Worm (Caenorhabditis elegans) whole organism, L4 larva: Measurements from ENCODE around the gene nhr-122.

Source experiments
- D1046.2 ChIP-seq: fragments of 200-800 bp; sonication (Bioruptor generic); IDR thresholded peaks from 2 replicates; pipeline ENCODE4 v1.3.6; 2022; ENCODE audit warnings: missing genetic modification characterization, missing compliant biosample characterization
- F10B5.3 ChIP-seq: sonication (generic microtip); optimal IDR thresholded peaks from 2 replicates; lab custom pipeline; 2016; ENCODE audit warnings: mild to moderate bottlenecking, missing genetic modification characterization, missing compliant biosample characterization
- R02D3.7 ChIP-seq: fragments of 150-350 bp; sonication (generic microtip); optimal IDR thresholded peaks from 3 replicates; lab custom pipeline; 2014; ENCODE audit warnings: missing biosample characterization, missing genetic modification characterization
- Y105C5A.15 ChIP-seq: fragments of 200-800 bp; sonication (Bioruptor generic); IDR thresholded peaks from 2 replicates; pipeline ENCODE4 v1.3.6; 2022; ENCODE audit warnings: missing genetic modification characterization, missing compliant biosample characterization
- Y48G9A.11 ChIP-seq: fragments of 200-800 bp; sonication (Bioruptor generic); IDR thresholded peaks from 2 replicates; pipeline ENCODE4 v1.3.6; 2022; ENCODE audit warnings: missing genetic modification reagents, missing genetic modification characterization, missing compliant biosample characterization
- ZK546.5 ChIP-seq, 2 experiments: sonication (generic microtip); optimal IDR thresholded peaks; 2 replicates each; lab custom pipeline; 2017; ENCODE audit warnings: missing biosample characterization in 2 of 2, missing genetic modification characterization in 2 of 2
- aha-1 ChIP-seq: fragments of 150-350 bp; peaks from one replicate; lab custom pipeline; 2014; ENCODE audit warnings: missing biosample characterization, missing genetic modification characterization
- ama-1 ChIP-seq: fragments of 150-350 bp; optimal IDR thresholded peaks from 2 replicates; lab custom pipeline; 2014; ENCODE audit warnings: inconsistent platforms, mixed read lengths
- attf-4 ChIP-seq: sonication (generic microtip); optimal IDR thresholded peaks from 3 replicates; lab custom pipeline; 2017; ENCODE audit warnings: missing biosample characterization, missing genetic modification characterization
- ceh-20 ChIP-seq: fragments of 200-800 bp; sonication (Bioruptor generic); IDR thresholded peaks from 2 replicates; pipeline ENCODE4 v1.3.6; 2022; ENCODE audit warnings: missing genetic modification reagents, missing genetic modification characterization, missing compliant biosample characterization
- ceh-32 ChIP-seq: sonication (generic microtip); optimal IDR thresholded peaks from 2 replicates; lab custom pipeline; 2016; ENCODE audit warnings: mild to moderate bottlenecking, missing genetic modification characterization, missing compliant biosample characterization; ENCODE audit not compliant: poor library complexity
- daf-16 ChIP-seq, 3 experiments: sonication (generic microtip); optimal IDR thresholded peaks; 2 replicates each; lab custom pipeline; 2016 to 2017; ENCODE audit warnings: missing genetic modification characterization in 3 of 3, missing genetic modification reagents in 3 of 3, mild to moderate bottlenecking in 2 of 3, missing compliant biosample characterization in 2 of 3, missing biosample characterization in 1 of 3, moderate library complexity in 1 of 3
- daf-8 ChIP-seq: fragments of 200-800 bp; sonication (Bioruptor generic); IDR thresholded peaks from 2 replicates; pipeline ENCODE4 v1.3.6; 2022; ENCODE audit warnings: missing genetic modification characterization, missing compliant biosample characterization
- dmd-6 ChIP-seq: fragments of 200-800 bp; sonication (Bioruptor generic); IDR thresholded peaks from 2 replicates; pipeline ENCODE4 v1.3.6; 2022; ENCODE audit warnings: missing genetic modification reagents, missing genetic modification characterization, missing compliant biosample characterization
- dpl-1 ChIP-seq: fragments of 150-350 bp; optimal IDR thresholded peaks from 2 replicates; lab custom pipeline; 2014; ENCODE audit warnings: missing biosample characterization, missing genetic modification reagents, missing genetic modification characterization
- duxl-1 ChIP-seq: sonication (generic microtip); optimal IDR thresholded peaks from 2 replicates; lab custom pipeline; 2016; ENCODE audit warnings: mild to moderate bottlenecking, missing genetic modification characterization, moderate library complexity, missing compliant biosample characterization; ENCODE audit not compliant: poor library complexity
- egl-27 ChIP-seq: sonication (generic microtip); optimal IDR thresholded peaks from 3 replicates; lab custom pipeline; 2017; ENCODE audit warnings: missing biosample characterization, missing genetic modification reagents, missing genetic modification characterization
- fos-1 ChIP-seq: fragments of 150-350 bp; optimal IDR thresholded peaks from 2 replicates; lab custom pipeline; 2014; ENCODE audit warnings: missing biosample characterization, missing genetic modification characterization
- lir-3 ChIP-seq: sonication (generic microtip); optimal IDR thresholded peaks from 2 replicates; lab custom pipeline; 2016; ENCODE audit warnings: mild to moderate bottlenecking, missing genetic modification characterization, missing compliant biosample characterization
- lsy-2 ChIP-seq, 2 experiments: fragments of 150-350 bp in 1 of 2; sonication (generic microtip) in 1 of 2; optimal IDR thresholded peaks; 2 replicates each; lab custom pipeline; 2014 to 2017; ENCODE audit warnings: missing biosample characterization in 2 of 2, missing genetic modification characterization in 2 of 2
- madf-5 ChIP-seq, 2 experiments: fragments of 200-800 bp; sonication (Bioruptor generic); IDR thresholded peaks; 2 replicates each; pipeline ENCODE4 v1.3.6; 2022; ENCODE audit warnings: missing compliant biosample characterization in 2 of 2, missing genetic modification characterization in 2 of 2
- madf-9 ChIP-seq: fragments of 200-800 bp; sonication (Bioruptor generic); conservative IDR thresholded peaks from 2 replicates; pipeline ENCODE4 v1.3.6; 2022; ENCODE audit warnings: missing genetic modification reagents, missing genetic modification characterization, missing compliant biosample characterization
- mdl-1 ChIP-seq, 2 experiments: fragments of 150-350 bp in 1 of 2; sonication (generic microtip) in 1 of 2; optimal IDR thresholded peaks; 2 replicates each; lab custom pipeline; 2014 to 2017; ENCODE audit warnings: missing biosample characterization in 2 of 2, missing genetic modification characterization in 2 of 2
- mdt-29 ChIP-seq: fragments of 200-800 bp; sonication (Bioruptor generic); IDR thresholded peaks from 2 replicates; pipeline ENCODE4 v1.3.6; 2022; ENCODE audit warnings: missing genetic modification reagents, missing genetic modification characterization, missing compliant biosample characterization
- mep-1 ChIP-seq: fragments of 150-350 bp; sonication (generic microtip); optimal IDR thresholded peaks from 3 replicates; lab custom pipeline; 2014; ENCODE audit warnings: missing biosample characterization, missing genetic modification characterization
- nhr-11 ChIP-seq: fragments of 150-350 bp; optimal IDR thresholded peaks from 2 replicates; lab custom pipeline; 2014; ENCODE audit warnings: missing biosample characterization, missing genetic modification characterization
- nhr-25 ChIP-seq: sonication (generic microtip); optimal IDR thresholded peaks from 2 replicates; lab custom pipeline; 2017; ENCODE audit warnings: missing genetic modification characterization, mild to moderate bottlenecking, missing compliant biosample characterization, antibody characterized with exemption, moderate library complexity, borderline replicate concordance; ENCODE audit not compliant: insufficient read depth
- nhr-28 ChIP-seq: fragments of 150-350 bp; optimal IDR thresholded peaks from 2 replicates; lab custom pipeline; 2014; ENCODE audit warnings: missing biosample characterization, missing genetic modification characterization
- nhr-42 ChIP-seq: fragments of 200-800 bp; sonication (Bioruptor generic); IDR thresholded peaks from 2 replicates; pipeline ENCODE4 v1.3.6; 2022; ENCODE audit warnings: missing genetic modification characterization, missing compliant biosample characterization
- nhr-6 ChIP-seq: fragments of 150-350 bp; optimal IDR thresholded peaks from 2 replicates; lab custom pipeline; 2014; ENCODE audit warnings: missing biosample characterization, missing genetic modification characterization
- nhr-77 ChIP-seq: fragments of 150-350 bp; optimal IDR thresholded peaks from 2 replicates; lab custom pipeline; 2014; ENCODE audit warnings: missing biosample characterization, missing genetic modification characterization
- pha-4 ChIP-seq, 2 experiments: fragments of 150-350 bp in 1 of 2; fragments of 200-800 bp in 1 of 2; sonication (Bioruptor generic) in 1 of 2; IDR thresholded peaks in 1 of 2; optimal IDR thresholded peaks in 1 of 2; 2 replicates each; pipeline versions ENCODE4 v1.3.6 to Lab custom; 2014 to 2022; ENCODE audit warnings: missing genetic modification characterization in 2 of 2, missing genetic modification reagents in 2 of 2, missing biosample characterization in 1 of 2, missing compliant biosample characterization in 1 of 2
- php-3 ChIP-seq: fragments of 200-800 bp; sonication (Bioruptor generic); IDR thresholded peaks from 2 replicates; pipeline ENCODE4 v1.3.6; 2022; ENCODE audit warnings: missing genetic modification reagents, missing genetic modification characterization, missing compliant biosample characterization
- pqm-1 ChIP-seq: sonication (generic microtip); optimal IDR thresholded peaks from 2 replicates; lab custom pipeline; 2017; ENCODE audit warnings: missing biosample characterization, missing genetic modification characterization
- saeg-2 ChIP-seq: fragments of 200-800 bp; sonication (Bioruptor generic); IDR thresholded peaks from 2 replicates; pipeline ENCODE4 v1.3.6; 2022; ENCODE audit warnings: missing genetic modification reagents, missing genetic modification characterization, missing compliant biosample characterization
- sdz-12 ChIP-seq: fragments of 200-800 bp; sonication (Bioruptor generic); optimal IDR thresholded peaks from 2 replicates; lab custom pipeline; 2018; ENCODE audit warnings: mild to moderate bottlenecking, missing genetic modification characterization, missing compliant biosample characterization
- set-16 ChIP-seq: fragments of 200-800 bp; sonication (Bioruptor generic); IDR thresholded peaks from 2 replicates; pipeline ENCODE4 v1.3.6; 2022; ENCODE audit warnings: missing genetic modification reagents, missing genetic modification characterization, missing compliant biosample characterization
- snpc-4 ChIP-seq: fragments of 150-350 bp; optimal IDR thresholded peaks from 2 replicates; lab custom pipeline; 2014; ENCODE audit warnings: missing biosample characterization, missing genetic modification characterization
- spr-3 ChIP-seq: fragments of 200-800 bp; sonication (Bioruptor generic); optimal IDR thresholded peaks from 2 replicates; lab custom pipeline; 2018; ENCODE audit warnings: mild to moderate bottlenecking, missing genetic modification characterization, missing compliant biosample characterization
- tag-97 ChIP-seq: fragments of 200-800 bp; sonication (Bioruptor generic); IDR thresholded peaks from 2 replicates; pipeline ENCODE4 v1.3.6; 2022; ENCODE audit warnings: missing genetic modification characterization, missing compliant biosample characterization
- unc-130 ChIP-seq: sonication (generic microtip); optimal IDR thresholded peaks from 2 replicates; lab custom pipeline; 2016; ENCODE audit warnings: missing genetic modification reagents, missing genetic modification characterization, missing compliant biosample characterization
- vab-7 ChIP-seq: fragments of 200-800 bp; sonication (Bioruptor generic); IDR thresholded peaks from 2 replicates; pipeline ENCODE4 v1.3.6; 2022; ENCODE audit warnings: missing genetic modification reagents, missing genetic modification characterization, missing compliant biosample characterization
- ztf-11 ChIP-seq: fragments of 150-350 bp; optimal IDR thresholded peaks from 2 replicates; lab custom pipeline; 2014; ENCODE audit warnings: missing biosample characterization, missing genetic modification characterization

nhr-122 gene

DNA sequence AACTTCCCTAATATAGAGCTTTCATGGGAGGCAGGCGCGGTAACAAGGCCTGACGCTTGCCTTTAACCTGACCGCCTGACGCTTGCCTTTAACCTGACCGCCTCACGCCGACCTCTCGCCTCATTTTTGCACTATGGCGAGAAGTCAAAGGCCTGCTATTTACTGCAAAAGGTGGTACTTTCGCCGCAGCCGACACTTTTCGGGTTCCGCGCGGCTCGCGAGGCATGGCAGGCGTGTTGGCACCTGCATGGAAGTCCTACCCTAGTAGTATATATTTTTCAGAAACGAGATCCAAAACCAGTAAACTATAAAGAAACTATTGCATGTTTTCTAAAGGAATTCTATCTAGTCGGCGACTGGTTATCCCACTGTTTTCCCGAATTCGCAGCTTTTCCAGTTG is 15.0 kb downstream of the nhr-122 start:
- no peak for TF ChIP-seq Y105C5A.15 (GFP tag; lab: Robert Waterston, UW)
- TF ChIP-seq Y48G9A.11 (GFP tag; lab: Robert Waterston, UW): 0 out of 2 replicates have a peak, but pooled peaks have one; percentile 16
- no peak for TF ChIP-seq D1046.2 (GFP tag; lab: Robert Waterston, UW)
- TF ChIP-seq set-16 (GFP tag; lab: Robert Waterston, UW): peak; percentile 61
- no peak for TF ChIP-seq unc-130 (GFP tag; lab: Kevin White, UChicago)
- no peak for TF ChIP-seq ceh-20 (GFP tag; lab: Robert Waterston, UW)

- TF ChIP-seq nhr-42 (no peak), ceh-32 (no peak), nhr-77 (tag; lab: Kevin White, UChicago) (no peak), vab-7 (GFP tag; lab: Robert Waterston, UW) (no peak), fos-1 (tag; lab: Kevin White, UChicago) (no peak), lir-3 (tag; lab: Kevin White, UChicago) (no peak), madf-9 (GFP tag; lab: Robert Waterston, UW) (no peak), mdl-1 (tag; optimal IDR thresholded peaks at IDR 0.05; lab: Kevin White, UChicago) (no peak), egl-27 (tag; lab: Kevin White, UChicago) (no peak), ztf-11 (tag; lab: Kevin White, UChicago) (no peak), spr-3 (GFP tag; lab: Kevin White, UChicago) (no peak), dpl-1 (GFP tag; lab: Kevin White, UChicago) (no peak), mdt-29 (GFP tag; lab: Robert Waterston, UW) (no peak), daf-8 (GFP tag; lab: Robert Waterston, UW) (no peak), nhr-11 (tag; lab: Kevin White, UChicago) (no peak), R02D3.7 (tag; lab: Kevin White, UChicago) (no peak), madf-5 (GFP tag; IDR thresholded peaks at IDR 0.05; lab: Robert Waterston, UW) (no peak)
- TF ChIP-seq, all 104 proteins: peak for 0
Observed at ce11 chrIV:1631651-1632050, 18.0 kb downstream of the nhr-122 start, which contains the start of gene cpg-24. cpg-24 (plus strand) TSS chrIV:1631951.

- TF ChIP-seq nhr-28: no peak
- TF ChIP-seq tag-97 (GFP tag; lab: Robert Waterston, UW): no peak
- no peak for TF ChIP-seq ceh-20 (GFP tag; lab: Robert Waterston, UW)
- no peak for TF ChIP-seq ama-1 (lab: Kevin White, UChicago)
- no peak for TF ChIP-seq unc-130 (GFP tag; lab: Kevin White, UChicago)
- TF ChIP-seq dmd-6 (GFP tag; lab: Robert Waterston, UW): no peak
- TF ChIP-seq saeg-2 (GFP tag; lab: Robert Waterston, UW): no peak
- TF ChIP-seq daf-8 (GFP tag; lab: Robert Waterston, UW): no peak
- no peak for TF ChIP-seq duxl-1 (tag; lab: Kevin White, UChicago)
- TF ChIP-seq attf-4: no peak
Observed at ce11 chrIV:1632593-1632992, 18.9 kb downstream of the nhr-122 start.

- TF ChIP-seq aha-1 (tag; lab: Kevin White, UChicago): peak; percentile 3
- no peak for TF ChIP-seq mdt-29 (GFP tag; lab: Robert Waterston, UW)
- TF ChIP-seq, all 104 proteins: peak for 1
Observed at ce11 chrIV:1633445-1633844, 19.8 kb downstream of the nhr-122 start, which contains the start of gene Y41D4B.6. Y41D4B.6 (plus strand) TSS chrIV:1633745.

DNA sequence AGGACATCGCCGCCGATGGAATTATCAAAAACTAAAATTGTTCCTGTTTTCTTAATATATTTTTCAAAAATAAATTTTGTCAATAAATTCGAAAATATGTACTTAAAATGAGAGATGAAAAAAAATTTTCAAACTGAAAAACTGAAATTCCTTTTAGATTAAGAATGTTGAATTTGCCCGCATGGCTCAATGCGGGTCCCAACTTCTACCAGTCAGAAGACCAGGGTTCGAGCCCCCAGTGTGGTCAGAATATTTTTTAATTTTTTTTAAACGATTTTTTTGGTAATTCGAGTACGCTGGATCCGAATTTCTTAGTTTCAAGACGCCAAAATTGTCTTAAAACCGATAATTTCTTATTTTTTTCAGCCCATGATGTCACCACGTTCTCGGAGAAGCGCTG is 23.6 kb downstream of the nhr-122 start:
- no peak for TF ChIP-seq daf-16 (GFP tag; optimal IDR thresholded peaks at IDR 0.05; lab: Kevin White, UChicago)
- TF ChIP-seq daf-16 (tag; optimal IDR thresholded peaks at IDR 0.05; lab: Kevin White, UChicago): peak; percentile 4
- no peak for TF ChIP-seq nhr-28
- TF ChIP-seq pqm-1 (tag; lab: Kevin White, UChicago): no peak
- no peak for TF ChIP-seq nhr-77 (tag; lab: Kevin White, UChicago)
- no peak for TF ChIP-seq lsy-2 (tag; optimal IDR thresholded peaks at IDR 0.05; lab: Kevin White, UChicago)
- TF ChIP-seq nhr-6: no peak
- peak; percentile 16; the same call in 1 of the 2 replicates for TF ChIP-seq pha-4 (GFP tag; IDR thresholded peaks at IDR 0.05; lab: Robert Waterston, UW)
- TF ChIP-seq pha-4 (tag; optimal IDR thresholded peaks at IDR 0.05; lab: Kevin White, UChicago): no peak
- no peak for TF ChIP-seq php-3 (GFP tag; lab: Robert Waterston, UW)
- no peak for TF ChIP-seq mep-1 (tag; lab: Kevin White, UChicago)
- no peak for TF ChIP-seq F10B5.3 (tag; lab: Kevin White, UChicago)
- TF ChIP-seq sdz-12 (GFP tag; lab: Kevin White, UChicago): no peak
- no peak for TF ChIP-seq nhr-25 (tag; lab: Kevin White, UChicago)
- no peak for TF ChIP-seq snpc-4 (tag; lab: Kevin White, UChicago)
- no peak for TF ChIP-seq tag-97 (GFP tag; lab: Robert Waterston, UW)
- TF ChIP-seq saeg-2 (GFP tag; lab: Robert Waterston, UW): no peak
- no peak for TF ChIP-seq D1046.2 (GFP tag; lab: Robert Waterston, UW)
- no peak for TF ChIP-seq ZK546.5 (tag; optimal IDR thresholded peaks at IDR 0.05; lab: Kevin White, UChicago)
- TF ChIP-seq ztf-11 (tag; lab: Kevin White, UChicago): no peak
